Fruit fly (Drosophila melanogaster) whole organism, embryonic: ENCODE measurements around the gene CG3999.
A peak's percentile ranks its signal among the peaks of the same experiment; 100 is the strongest.

Experiments used
- Atf-2 ChIP-seq: fragments of 200-800 bp; sonication (Bioruptor generic); optimal IDR thresholded peaks from 2 replicates; lab custom pipeline; 2016; ENCODE audit warnings: missing biosample characterization, missing genetic modification characterization
- Bdp1 ChIP-seq: fragments of 200-800 bp; sonication (Bioruptor generic); optimal IDR thresholded peaks from 3 replicates; lab custom pipeline; 2016; ENCODE audit warnings: missing biosample characterization, missing genetic modification characterization
- Blimp-1 ChIP-seq: fragments of 200-800 bp; sonication (Bioruptor generic); optimal IDR thresholded peaks from 3 replicates; lab custom pipeline; 2018; ENCODE audit warnings: missing biosample characterization, missing genetic modification characterization, mild to moderate bottlenecking, moderate library complexity, missing genetic modification reagents
- BtbVII ChIP-seq: fragments of 200-800 bp; sonication (Bioruptor generic); optimal IDR thresholded peaks from 3 replicates; lab custom pipeline; 2017; ENCODE audit warnings: missing biosample characterization, mild to moderate bottlenecking, missing genetic modification characterization
- CG10147 ChIP-seq: fragments of 200-800 bp; sonication (Bioruptor generic); optimal IDR thresholded peaks from 2 replicates; lab custom pipeline; 2019; ENCODE audit warnings: missing biosample characterization, mild to moderate bottlenecking, missing genetic modification characterization, moderate library complexity
- CG10267 ChIP-seq: fragments of 200-800 bp; sonication (Bioruptor generic); optimal IDR thresholded peaks from 2 replicates; lab custom pipeline; 2018; ENCODE audit warnings: missing biosample characterization, mild to moderate bottlenecking, missing genetic modification characterization, moderate library complexity
- CG10321 ChIP-seq: fragments of 200-800 bp; sonication (Bioruptor generic); IDR thresholded peaks from 2 replicates; pipeline ENCODE4 v1.3.6; 2022; ENCODE audit warnings: missing biosample characterization, missing genetic modification characterization
- CG10979 ChIP-seq: fragments of 200-800 bp; sonication (Bioruptor generic); optimal IDR thresholded peaks from 2 replicates; lab custom pipeline; 2018; ENCODE audit warnings: missing biosample characterization, mild to moderate bottlenecking, missing genetic modification characterization, moderate library complexity
- CG11093 ChIP-seq: fragments of 200-800 bp; sonication (Bioruptor generic); IDR thresholded peaks from 3 replicates; pipeline ENCODE4 v1.3.6; 2022; ENCODE audit warnings: missing biosample characterization, missing genetic modification characterization
- CG11398 ChIP-seq: fragments of 200-800 bp; sonication (Bioruptor generic); optimal IDR thresholded peaks from 2 replicates; lab custom pipeline; 2016; ENCODE audit warnings: missing biosample characterization, missing genetic modification characterization
- CG15601 ChIP-seq: fragments of 200-800 bp; sonication (Bioruptor generic); optimal IDR thresholded peaks from 3 replicates; lab custom pipeline; 2019; ENCODE audit warnings: missing biosample characterization, mild to moderate bottlenecking, missing genetic modification characterization, moderate library complexity
- CG32767 ChIP-seq: fragments of 200-800 bp; sonication (Bioruptor generic); IDR thresholded peaks from 2 replicates; pipeline ENCODE4 v1.3.6; 2022; ENCODE audit warnings: missing biosample characterization, missing genetic modification characterization
- CG6272 ChIP-seq: fragments of 200-800 bp; sonication (Bioruptor generic); IDR thresholded peaks from 2 replicates; pipeline ENCODE4 v1.3.6; 2022; ENCODE audit warnings: missing biosample characterization, missing genetic modification characterization
- CG7271 ChIP-seq: fragments of 200-800 bp; sonication (Bioruptor generic); optimal IDR thresholded peaks from 2 replicates; lab custom pipeline; 2018; ENCODE audit warnings: missing biosample characterization, mild to moderate bottlenecking, missing genetic modification characterization, moderate library complexity
- CG9876 ChIP-seq: fragments of 200-800 bp; sonication (Bioruptor generic); optimal IDR thresholded peaks from 2 replicates; lab custom pipeline; 2016; ENCODE audit warnings: missing biosample characterization, missing genetic modification characterization
- CkIIα-i1 ChIP-seq: fragments of 200-800 bp; sonication (Bioruptor generic); IDR thresholded peaks from 2 replicates; pipeline ENCODE4 v1.3.6; 2022; ENCODE audit warnings: missing biosample characterization, missing genetic modification characterization
- Dad ChIP-seq: fragments of 200-800 bp; sonication (Bioruptor generic); optimal IDR thresholded peaks from 3 replicates; lab custom pipeline; 2016; ENCODE audit warnings: missing biosample characterization, missing genetic modification characterization
- Dip3 ChIP-seq: fragments of 200-800 bp; sonication (Bioruptor generic); optimal IDR thresholded peaks from 3 replicates; lab custom pipeline; 2016; ENCODE audit warnings: missing biosample characterization, missing genetic modification characterization
- ERR ChIP-seq: fragments of 200-800 bp; sonication (Bioruptor generic); optimal IDR thresholded peaks from 2 replicates; lab custom pipeline; 2016; ENCODE audit warnings: missing biosample characterization, missing genetic modification characterization
- Eip74EF ChIP-seq, 2 experiments: fragments of 200-800 bp in 1 of 2; fragments of >200 bp in 1 of 2; sonication (Bioruptor generic) in 1 of 2; optimal IDR thresholded peaks; 2 replicates each; lab custom pipeline; 2017 to 2019; ENCODE audit warnings: missing biosample characterization in 2 of 2, missing genetic modification characterization in 2 of 2, mild to moderate bottlenecking in 1 of 2, moderate library complexity in 1 of 2
- Ets65A ChIP-seq: fragments of 200-800 bp; sonication (Bioruptor generic); peaks from one replicate; lab custom pipeline; 2016; ENCODE audit warnings: missing biosample characterization, missing genetic modification characterization
- Hr51 ChIP-seq, 2 experiments: fragments of 200-800 bp; sonication (Bioruptor generic); optimal IDR thresholded peaks; 2 replicates in 1 of 2; 3 replicates in 1 of 2; lab custom pipeline; 2016 to 2018; ENCODE audit warnings: missing biosample characterization in 2 of 2, missing genetic modification characterization in 2 of 2, mild to moderate bottlenecking in 1 of 2, moderate library complexity in 1 of 2
- MESR4 ChIP-seq: fragments of 200-800 bp; sonication (Bioruptor generic); optimal IDR thresholded peaks from 2 replicates; lab custom pipeline; 2018; ENCODE audit warnings: missing biosample characterization, mild to moderate bottlenecking, missing genetic modification characterization, moderate library complexity
- Med ChIP-seq: fragments of 200-800 bp; sonication (Bioruptor generic); peaks from one replicate; lab custom pipeline; 2016; ENCODE audit warnings: missing biosample characterization, missing genetic modification characterization, mild to moderate bottlenecking, inconsistent platforms, moderate library complexity
- Mes4 ChIP-seq: fragments of 200-800 bp; sonication (Bioruptor generic); optimal IDR thresholded peaks from 2 replicates; lab custom pipeline; 2016; ENCODE audit warnings: missing biosample characterization, missing genetic modification characterization
- Mrtf ChIP-seq: fragments of 200-800 bp; sonication (Bioruptor generic); IDR thresholded peaks from 3 replicates; pipeline ENCODE4 v1.3.6; 2022; ENCODE audit warnings: missing biosample characterization, missing genetic modification characterization
- Myb ChIP-seq: fragments of 200-800 bp; sonication (Bioruptor generic); optimal IDR thresholded peaks from 2 replicates; lab custom pipeline; 2016; ENCODE audit warnings: missing biosample characterization, missing genetic modification characterization
- Opbp ChIP-seq: fragments of 200-800 bp; sonication (Bioruptor generic); IDR thresholded peaks from 3 replicates; pipeline ENCODE4 v1.3.6; 2022; ENCODE audit warnings: missing biosample characterization, missing genetic modification characterization; ENCODE audit not compliant: partially characterized antibody
- Side ChIP-seq: fragments of 200-800 bp; sonication (Bioruptor generic); optimal IDR thresholded peaks from 2 replicates; lab custom pipeline; 2016; ENCODE audit warnings: missing biosample characterization, missing genetic modification characterization
- ara ChIP-seq: fragments of 200-800 bp; sonication (Bioruptor generic); IDR thresholded peaks from 2 replicates; pipeline ENCODE4 v1.3.6; 2022; ENCODE audit warnings: missing biosample characterization, missing genetic modification characterization
- chm ChIP-seq: fragments of 200-800 bp; sonication (Bioruptor generic); IDR thresholded peaks from 2 replicates; pipeline ENCODE4 v1.3.6; 2022; ENCODE audit warnings: missing biosample characterization, missing genetic modification characterization
- crp ChIP-seq, 2 experiments: fragments of 200-800 bp; sonication (Bioruptor generic); optimal IDR thresholded peaks; 2 replicates in 1 of 2; 3 replicates in 1 of 2; lab custom pipeline; 2017; ENCODE audit warnings: missing biosample characterization in 2 of 2, missing genetic modification characterization in 2 of 2, mild to moderate bottlenecking in 1 of 2, moderate library complexity in 1 of 2
- dan ChIP-seq: fragments of 200-800 bp; sonication (Bioruptor generic); IDR thresholded peaks from 2 replicates; pipeline ENCODE4 v1.3.6; 2022; ENCODE audit warnings: missing biosample characterization, missing genetic modification characterization
- esg ChIP-seq: fragments of 200-800 bp; sonication (Bioruptor generic); conservative IDR thresholded peaks from 2 replicates; pipeline ENCODE4 v1.3.6; 2022; ENCODE audit warnings: missing biosample characterization, missing genetic modification characterization
- eve ChIP-seq, 2 experiments: fragments of >200 bp; optimal IDR thresholded peaks; 2 replicates each; lab custom pipeline; 2017; ENCODE audit warnings: missing biosample characterization in 2 of 2, missing genetic modification characterization in 2 of 2
- eyg ChIP-seq: fragments of 200-800 bp; sonication (Bioruptor generic); optimal IDR thresholded peaks from 3 replicates; lab custom pipeline; 2016; ENCODE audit warnings: missing biosample characterization, missing genetic modification characterization
- ftz-f1 ChIP-seq: fragments of 200-800 bp; sonication (Bioruptor generic); optimal IDR thresholded peaks from 2 replicates; lab custom pipeline; 2016; ENCODE audit warnings: missing biosample characterization, missing genetic modification characterization
- kah ChIP-seq: fragments of 200-800 bp; sonication (Bioruptor generic); optimal IDR thresholded peaks from 2 replicates; lab custom pipeline; 2018; ENCODE audit warnings: missing biosample characterization, mild to moderate bottlenecking, missing genetic modification characterization
- lmd ChIP-seq: fragments of 200-800 bp; sonication (Bioruptor generic); IDR thresholded peaks from 2 replicates; pipeline ENCODE4 v1.3.6; 2022; ENCODE audit warnings: missing biosample characterization, missing genetic modification characterization
- onecut ChIP-seq: fragments of 200-800 bp; sonication (Bioruptor generic); IDR thresholded peaks from 2 replicates; pipeline ENCODE4 v1.3.6; 2022; ENCODE audit warnings: missing biosample characterization, missing genetic modification characterization
- org-1 ChIP-seq: fragments of 200-800 bp; sonication (Bioruptor generic); optimal IDR thresholded peaks from 2 replicates; lab custom pipeline; 2017; ENCODE audit warnings: missing biosample characterization, missing genetic modification characterization
- pho ChIP-seq: fragments of 200-800 bp; sonication (Bioruptor generic); optimal IDR thresholded peaks from 2 replicates; lab custom pipeline; 2016; ENCODE audit warnings: missing biosample characterization, missing genetic modification characterization
- pros ChIP-seq: fragments of 200-800 bp; sonication (Bioruptor generic); optimal IDR thresholded peaks from 3 replicates; lab custom pipeline; 2019; ENCODE audit warnings: missing biosample characterization, mild to moderate bottlenecking, missing genetic modification characterization, moderate library complexity
- run ChIP-seq: fragments of 200-800 bp; sonication (Bioruptor generic); optimal IDR thresholded peaks from 3 replicates; lab custom pipeline; 2018; ENCODE audit warnings: missing biosample characterization, mild to moderate bottlenecking, missing genetic modification characterization
- sd ChIP-seq: fragments of 200-800 bp; sonication (Bioruptor generic); optimal IDR thresholded peaks from 3 replicates; lab custom pipeline; 2018; ENCODE audit warnings: missing biosample characterization, mild to moderate bottlenecking, missing genetic modification characterization, moderate library complexity
- slou ChIP-seq: fragments of 200-800 bp; sonication (Bioruptor generic); optimal IDR thresholded peaks from 3 replicates; lab custom pipeline; 2016; ENCODE audit warnings: missing biosample characterization, missing genetic modification characterization
- slp2 ChIP-seq: fragments of 200-800 bp; sonication (Bioruptor generic); optimal IDR thresholded peaks from 2 replicates; lab custom pipeline; 2016; ENCODE audit warnings: missing biosample characterization, missing genetic modification characterization
- ssp ChIP-seq: fragments of 200-800 bp; sonication (Bioruptor generic); IDR thresholded peaks from 2 replicates; pipeline ENCODE4 v1.3.6; 2022; ENCODE audit warnings: missing biosample characterization, missing genetic modification characterization
- unpg ChIP-seq: fragments of 200-800 bp; sonication (Bioruptor generic); optimal IDR thresholded peaks from 3 replicates; lab custom pipeline; 2018; ENCODE audit warnings: missing biosample characterization, mild to moderate bottlenecking, missing genetic modification characterization, moderate library complexity
- vnd ChIP-seq: fragments of 200-800 bp; sonication (Bioruptor generic); IDR thresholded peaks from 3 replicates; pipeline ENCODE4 v1.3.6; 2022; ENCODE audit warnings: missing biosample characterization, missing genetic modification characterization; ENCODE audit not compliant: partially characterized antibody

Gene CG3999

DNA sequence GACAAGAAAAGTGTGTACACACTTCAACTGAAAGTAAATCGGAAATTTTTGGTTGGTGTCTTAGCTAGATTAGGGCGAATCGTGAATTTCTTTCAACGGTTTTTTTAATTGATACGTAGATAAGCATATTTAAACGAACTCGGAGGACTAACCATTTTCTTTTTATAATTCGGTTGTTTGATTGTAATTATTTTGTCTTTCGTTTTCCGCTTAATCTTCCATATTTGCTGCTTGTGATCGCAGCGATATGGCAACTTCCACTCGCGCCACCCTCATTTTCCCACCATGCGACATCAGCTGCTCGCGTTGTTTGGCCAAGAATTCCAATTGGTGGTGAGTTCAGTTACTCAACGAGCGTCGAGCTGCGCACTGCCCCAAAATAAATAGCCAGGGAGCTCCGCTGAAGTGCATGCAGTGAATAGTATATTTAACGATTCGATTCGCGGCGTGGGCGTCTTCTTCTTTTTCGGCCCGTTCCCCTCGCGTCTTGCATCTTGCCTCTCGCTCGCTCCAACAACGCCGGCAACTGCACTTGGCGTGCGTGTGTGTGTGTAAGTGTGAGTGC is 12.7 kb downstream of the CG3999 start, which contains the start of gene Nuak (continued):
- peak; percentile 90 for TF ChIP-seq Dad (GFP tag; lab: Kevin White, UChicago)
- no peak for TF ChIP-seq chm (GFP tag; lab: Robert Waterston, UW)
- TF ChIP-seq dan = no peak
- peak; percentile 28 for TF ChIP-seq BtbVII (GFP tag; lab: Kevin White, UChicago)
- TF ChIP-seq Side = peak; percentile 91
- peak; percentile 37 for TF ChIP-seq org-1 (GFP tag; lab: Kevin White, UChicago)
- peak; percentile 70 for TF ChIP-seq CG10979 (tag; lab: Kevin White, UChicago)
- TF ChIP-seq Opbp (GFP tag; lab: Robert Waterston, UW) = no peak
- no peak for TF ChIP-seq ssp (GFP tag; lab: Robert Waterston, UW)
- no peak for TF ChIP-seq CG32767
- TF ChIP-seq onecut (GFP tag; lab: Robert Waterston, UW) = peak; percentile 74
- no peak for TF ChIP-seq vnd
- TF ChIP-seq slou (GFP tag; lab: Kevin White, UChicago) = peak; percentile 84
- peak; percentile 91 for TF ChIP-seq CG9876
- TF ChIP-seq eyg (GFP tag; lab: Kevin White, UChicago) = peak; percentile 85
- TF ChIP-seq ara (GFP tag; lab: Robert Waterston, UW) = no peak
- TF ChIP-seq CG7271 (tag; lab: Kevin White, UChicago) = peak; percentile 61
- peak; percentile 86 for TF ChIP-seq Mes4
- peak in 1 of 2 experiments; percentile 83 for TF ChIP-seq Eip74EF (GFP tag; optimal IDR thresholded peaks at IDR 0.05; lab: Kevin White, UChicago)
- peak; percentile 91 for TF ChIP-seq CG6272
- TF ChIP-seq MESR4 (GFP tag; lab: Kevin White, UChicago) = peak; percentile 33
- TF ChIP-seq sd (tag; lab: Kevin White, UChicago) = peak; percentile 99
- peak; percentile 96 for TF ChIP-seq pho
- TF ChIP-seq Mrtf (GFP tag; lab: Robert Waterston, UW) = no peak
- peak; percentile 73 for TF ChIP-seq Blimp-1 (GFP tag; lab: Kevin White, UChicago)
- TF ChIP-seq eve (GFP tag; optimal IDR thresholded peaks at IDR 0.05; lab: Kevin White, UChicago) = no peak
- peak; percentile 97 for TF ChIP-seq slp2 (GFP tag; lab: Kevin White, UChicago)
- TF ChIP-seq Dip3 (GFP tag; lab: Kevin White, UChicago) = peak; percentile 95
- TF ChIP-seq lmd (GFP tag; lab: Robert Waterston, UW) = no peak
- no peak for TF ChIP-seq run (tag; lab: Kevin White, UChicago)
- peak; percentile 49 for TF ChIP-seq kah
- TF ChIP-seq CkIIα-i1 (GFP tag; lab: Robert Waterston, UW) = no peak
- TF ChIP-seq unpg (GFP tag; lab: Kevin White, UChicago) = peak; percentile 81
- peak; percentile 84 for TF ChIP-seq CG11093 (GFP tag; lab: Robert Waterston, UW)
- TF ChIP-seq Bdp1 (GFP tag; lab: Kevin White, UChicago) = peak; percentile 82
- peak; percentile 93 for TF ChIP-seq Atf-2
- peak; percentile 82 for TF ChIP-seq CG10147 (GFP tag; lab: Kevin White, UChicago)
- TF ChIP-seq ftz-f1 (GFP tag; lab: Kevin White, UChicago) = peak; percentile 33
- peak; percentile 81 for TF ChIP-seq CG10267 (tag; lab: Kevin White, UChicago)
- peak; percentile 72 for TF ChIP-seq CG11398 (GFP tag; lab: Kevin White, UChicago)
- peak; percentile 74 for TF ChIP-seq pros
- TF ChIP-seq Myb (GFP tag; lab: Kevin White, UChicago) = peak; percentile 89
- peak; percentile 80 for TF ChIP-seq ERR (GFP tag; lab: Kevin White, UChicago)
- TF ChIP-seq CG10321 = no peak
- no peak for TF ChIP-seq esg (GFP tag; lab: Robert Waterston, UW)
- TF ChIP-seq crp (GFP tag; optimal IDR thresholded peaks at IDR 0.05; lab: Kevin White, UChicago) = peak; percentile 93 to 99
- peak; percentile 100 for TF ChIP-seq CG15601 (tag; lab: Kevin White, UChicago)
- TF ChIP-seq Ets65A (GFP tag; lab: Kevin White, UChicago) = peak; percentile 99
- TF ChIP-seq Hr51 (GFP tag; optimal IDR thresholded peaks at IDR 0.05; lab: Kevin White, UChicago) = peak; percentile 77 to 93
- TF ChIP-seq Med (GFP tag; lab: Kevin White, UChicago) = peak; percentile 100
